Fruit fly (Drosophila melanogaster): ENCODE results near the gene FER.

DNA sequence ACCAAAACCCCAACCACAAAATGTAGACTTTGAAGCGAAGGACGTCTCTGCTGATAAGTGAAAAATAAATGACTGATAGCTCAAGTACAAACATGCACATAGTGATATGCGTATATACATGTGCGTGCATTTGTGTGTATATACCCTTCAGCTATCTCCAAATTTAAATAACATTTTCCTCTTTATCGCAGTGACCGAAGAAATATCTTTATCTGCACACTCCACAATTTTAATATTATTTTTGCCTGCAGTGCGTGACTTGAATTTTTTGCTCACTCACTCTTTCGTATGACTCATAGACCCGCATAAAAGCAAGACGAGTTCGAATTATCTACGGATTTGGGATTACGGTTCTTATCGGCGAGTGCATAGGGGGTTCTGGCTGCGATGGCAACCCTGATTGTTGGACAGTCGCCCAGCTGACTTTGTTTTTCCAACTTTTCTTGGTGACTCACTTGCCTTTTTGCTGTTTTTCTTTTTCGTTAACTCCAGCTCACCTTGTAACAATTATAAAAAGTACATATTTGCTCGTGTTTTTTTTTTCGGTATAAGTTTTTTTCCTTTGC is 51.2 kb downstream of the FER start:
- TF ChIP-seq Myc (optimal IDR thresholded peaks at IDR 0.05) (no peak), psq (optimal IDR thresholded peaks at IDR 0.05) (no peak), h (optimal IDR thresholded peaks at IDR 0.05) (no peak), ttk (optimal IDR thresholded peaks at IDR 0.05) (no peak), insv (optimal IDR thresholded peaks at IDR 0.05) (no peak)

Measured in Kc167 (cell line).